Worm (Caenorhabditis elegans) whole organism, early embryonic: Measurements from ENCODE around the gene C33D9.13.

ENCODE experiments used
- B0310.2 ChIP-seq: sonication (generic microtip); optimal IDR thresholded peaks from 2 replicates; lab custom pipeline; 2016; ENCODE audit warnings: mild to moderate bottlenecking, missing genetic modification characterization, missing compliant biosample characterization
- F13C5.2 ChIP-seq: sonication (generic microtip); optimal IDR thresholded peaks from 2 replicates; lab custom pipeline; 2017; ENCODE audit warnings: mild to moderate bottlenecking, missing genetic modification characterization, inconsistent platforms, missing compliant biosample characterization
- aly-1 ChIP-seq: sonication (generic microtip); optimal IDR thresholded peaks from 2 replicates; lab custom pipeline; 2016; ENCODE audit warnings: missing genetic modification characterization, missing compliant biosample characterization
- ama-1 ChIP-seq: fragments of 150-350 bp; optimal IDR thresholded peaks from 2 replicates; lab custom pipeline; 2014
- ceh-13 ChIP-seq: fragments of 200-800 bp; sonication (Bioruptor generic); optimal IDR thresholded peaks from 2 replicates; lab custom pipeline; 2018; ENCODE audit warnings: mild to moderate bottlenecking, missing genetic modification characterization, missing compliant biosample characterization
- ceh-36 ChIP-seq: sonication (generic microtip); optimal IDR thresholded peaks from 2 replicates; lab custom pipeline; 2016; ENCODE audit warnings: missing genetic modification characterization, inconsistent platforms, missing compliant biosample characterization
- ets-7 ChIP-seq: sonication (generic microtip); optimal IDR thresholded peaks from 2 replicates; lab custom pipeline; 2016; ENCODE audit warnings: missing genotype, missing genetic modification characterization, missing compliant biosample characterization
- flt-1 ChIP-seq: fragments of 200-800 bp; sonication (Bioruptor generic); IDR thresholded peaks from 2 replicates; pipeline ENCODE4 v1.3.6; 2022; ENCODE audit warnings: missing genetic modification characterization, missing compliant biosample characterization
- hmbx-1 ChIP-seq: sonication (generic microtip); optimal IDR thresholded peaks from 2 replicates; lab custom pipeline; 2016; ENCODE audit warnings: mild to moderate bottlenecking, missing genetic modification characterization, missing compliant biosample characterization
- hmg-4 ChIP-seq: fragments of 200-800 bp; sonication (Bioruptor generic); optimal IDR thresholded peaks from 2 replicates; lab custom pipeline; 2018; ENCODE audit warnings: mild to moderate bottlenecking, missing genetic modification characterization, missing compliant biosample characterization
- hnd-1 ChIP-seq: sonication (generic microtip); optimal IDR thresholded peaks from 2 replicates; lab custom pipeline; 2016; ENCODE audit warnings: missing genetic modification characterization, missing compliant biosample characterization
- pes-1 ChIP-seq: fragments of 200-800 bp; sonication (Bioruptor generic); IDR thresholded peaks from 2 replicates; pipeline ENCODE4 v1.3.6; 2022; ENCODE audit warnings: missing genetic modification reagents, missing genetic modification characterization, missing compliant biosample characterization
- scrt-1 ChIP-seq: fragments of 200-800 bp; sonication (Bioruptor generic); IDR thresholded peaks from 2 replicates; pipeline ENCODE4 v1.3.6; 2022; ENCODE audit warnings: missing genetic modification characterization, missing compliant biosample characterization
- sea-1 ChIP-seq: fragments of 200-800 bp; sonication (Bioruptor generic); conservative IDR thresholded peaks from 2 replicates; pipeline ENCODE4 v1.3.6; 2022; ENCODE audit warnings: missing genetic modification characterization, missing compliant biosample characterization
- tbx-11 ChIP-seq: fragments of 200-800 bp; sonication (Bioruptor generic); IDR thresholded peaks from 2 replicates; pipeline ENCODE4 v1.3.6; 2022; ENCODE audit warnings: missing genetic modification characterization, missing compliant biosample characterization
- tbx-37 ChIP-seq: fragments of 200-800 bp; sonication (Bioruptor generic); conservative IDR thresholded peaks from 2 replicates; pipeline ENCODE4 v1.3.6; 2022; ENCODE audit warnings: missing genetic modification reagents, missing genetic modification characterization, missing compliant biosample characterization
- tra-4 ChIP-seq: sonication (generic microtip); optimal IDR thresholded peaks from 2 replicates; lab custom pipeline; 2017; ENCODE audit warnings: missing genetic modification characterization, missing compliant biosample characterization

Gene C33D9.13

DNA sequence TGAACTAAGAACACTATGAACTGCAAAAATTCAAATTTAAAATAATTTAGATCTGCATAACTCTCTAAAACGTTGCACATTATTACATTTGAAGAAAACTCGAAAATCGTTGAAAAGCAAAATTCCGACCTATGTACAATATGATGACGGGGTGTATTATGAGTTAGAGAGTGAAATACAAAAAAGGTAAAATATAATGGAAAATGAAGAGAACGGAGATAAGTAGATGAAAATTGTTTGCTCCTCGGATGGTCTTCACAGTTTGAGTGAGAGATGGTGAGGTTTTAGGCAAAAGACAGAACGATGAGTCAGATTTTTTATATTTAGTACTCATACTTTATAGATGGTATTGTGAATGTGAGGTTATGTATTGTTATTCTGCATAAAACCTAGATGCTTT lies 22.2 kb upstream of the C33D9.13 start:
- TF ChIP-seq ceh-36 (no peak), tbx-37 (no peak), tra-4 (tag; lab: Kevin White, UChicago) (no peak), hmg-4 (GFP tag; lab: Kevin White, UChicago) (no peak), hmbx-1 (no peak), flt-1 (GFP tag; lab: Robert Waterston, UW) (no peak), ceh-13 (GFP tag; lab: Kevin White, UChicago) (no peak), ets-7 (tag; lab: Kevin White, UChicago) (no peak), scrt-1 (GFP tag; lab: Robert Waterston, UW) (no peak), hnd-1 (tag; lab: Kevin White, UChicago) (no peak), sea-1 (no peak), F13C5.2 (tag; lab: Kevin White, UChicago) (no peak), pes-1 (GFP tag; lab: Robert Waterston, UW) (no peak), B0310.2 (tag; lab: Kevin White, UChicago) (no peak), aly-1 (tag; lab: Kevin White, UChicago) (no peak), ama-1 (lab: Kevin White, UChicago) (no peak), tbx-11 (no peak)

DNA sequence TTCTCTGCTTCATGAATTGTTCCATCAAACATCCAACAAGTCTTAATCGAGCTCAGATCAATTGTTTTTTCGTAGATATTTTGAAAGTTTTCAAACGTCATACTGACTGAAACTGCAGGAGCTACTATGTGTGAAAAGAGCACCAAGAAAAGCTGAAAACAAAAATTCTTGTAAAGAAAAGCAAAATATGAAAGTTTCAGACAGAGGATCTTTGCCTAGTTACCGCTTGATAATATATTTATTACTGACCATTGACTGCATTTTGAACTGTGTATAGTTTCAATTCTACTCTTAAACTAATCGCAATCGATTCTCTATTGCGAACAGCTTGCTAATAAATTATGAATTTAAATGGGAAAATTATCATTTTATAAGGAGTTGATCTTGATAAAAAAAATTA lies 13.2 kb upstream of the C33D9.13 start, which contains the start of gene clec-182:
TSS of gene clec-182 (minus strand) at position 101 of the 400 bp plus-strand sequence.
- TF ChIP-seq sea-1 (no peak), flt-1 (GFP tag; lab: Robert Waterston, UW) (no peak), pes-1 (GFP tag; lab: Robert Waterston, UW) (no peak), hnd-1 (tag; lab: Kevin White, UChicago) (no peak), scrt-1 (GFP tag; lab: Robert Waterston, UW) (no peak), hmg-4 (GFP tag; lab: Kevin White, UChicago) (no peak), hmbx-1 (no peak), B0310.2 (tag; lab: Kevin White, UChicago) (no peak), tra-4 (tag; lab: Kevin White, UChicago) (no peak), ceh-13 (GFP tag; lab: Kevin White, UChicago) (no peak), F13C5.2 (tag; lab: Kevin White, UChicago) (no peak), ets-7 (tag; lab: Kevin White, UChicago) (no peak), aly-1 (tag; lab: Kevin White, UChicago) (no peak), ama-1 (lab: Kevin White, UChicago) (no peak), tbx-11 (no peak), ceh-36 (no peak), tbx-37 (no peak)

DNA sequence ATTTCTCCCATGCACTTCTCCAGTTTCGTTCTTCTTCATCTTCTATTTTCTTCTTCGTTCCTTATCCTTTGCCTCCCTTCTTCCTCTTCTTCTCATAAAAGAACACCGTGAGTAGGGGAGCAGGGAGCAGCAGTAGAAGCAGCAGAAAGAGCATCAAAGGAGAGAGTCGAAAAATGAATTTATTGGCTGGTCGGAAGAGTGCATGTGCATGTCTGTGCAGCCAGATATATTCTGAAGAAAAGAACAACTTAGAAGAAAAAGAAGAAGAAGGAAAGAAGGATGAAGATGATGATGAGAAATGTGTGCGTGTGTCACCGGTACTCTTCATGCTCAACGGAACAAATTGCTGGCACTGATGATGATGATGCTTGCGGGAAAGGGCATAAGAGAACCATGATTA lies 11.2 kb upstream of the C33D9.13 start:
- TF ChIP-seq sea-1 (no peak), hnd-1 (tag; lab: Kevin White, UChicago) (no peak), ceh-36 (no peak), flt-1 (GFP tag; lab: Robert Waterston, UW) (no peak), B0310.2 (tag; lab: Kevin White, UChicago) (no peak), tbx-11 (no peak), ceh-13 (GFP tag; lab: Kevin White, UChicago) (no peak), aly-1 (tag; lab: Kevin White, UChicago) (no peak), hmbx-1 (no peak), pes-1 (GFP tag; lab: Robert Waterston, UW) (no peak), scrt-1 (GFP tag; lab: Robert Waterston, UW) (no peak)

DNA sequence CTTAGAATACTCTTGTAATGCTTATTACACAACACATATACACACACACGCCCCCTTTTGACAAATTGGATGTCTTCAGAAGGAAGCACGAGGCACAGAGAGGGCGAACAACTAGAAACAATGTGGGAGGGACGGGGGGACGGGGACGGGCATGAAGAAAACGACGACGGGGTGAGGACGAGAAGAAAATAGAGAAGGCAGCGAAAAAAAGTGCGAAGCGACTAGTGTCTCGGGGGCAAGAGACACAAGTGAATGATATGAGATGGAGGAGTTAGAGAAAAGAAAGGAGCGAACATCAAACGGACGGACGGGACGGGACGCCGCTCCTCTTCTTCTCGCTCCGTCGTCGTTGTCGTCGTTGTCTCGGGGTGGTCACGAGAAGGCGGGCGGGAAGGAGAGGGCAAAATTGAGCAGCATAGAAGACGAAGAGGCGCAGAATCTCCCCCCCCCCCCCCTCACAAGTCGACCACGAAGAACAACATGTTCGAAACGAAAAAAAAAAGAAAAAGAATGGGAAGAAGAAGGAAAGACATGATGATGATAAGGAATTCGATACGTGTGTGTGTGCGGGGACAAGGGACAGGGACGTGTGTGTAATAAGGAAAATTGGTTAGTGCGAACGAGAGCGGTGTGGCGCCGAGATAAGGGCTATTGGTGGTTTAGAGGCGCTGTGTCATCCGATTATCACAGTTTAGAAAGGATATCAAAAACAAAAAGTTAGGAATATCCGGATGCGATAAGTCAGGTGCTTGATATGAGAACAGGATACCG lies 10.0 kb upstream of the C33D9.13 start:
- TF ChIP-seq tbx-37 (no peak), aly-1 (tag; lab: Kevin White, UChicago) (no peak), flt-1 (GFP tag; lab: Robert Waterston, UW) (no peak), ets-7 (tag; lab: Kevin White, UChicago) (no peak), B0310.2 (tag; lab: Kevin White, UChicago) (no peak), pes-1 (GFP tag; lab: Robert Waterston, UW) (no peak), hmbx-1 (no peak), scrt-1 (GFP tag; lab: Robert Waterston, UW) (no peak), hmg-4 (GFP tag; lab: Kevin White, UChicago) (no peak), F13C5.2 (tag; lab: Kevin White, UChicago) (no peak), tbx-11 (no peak), tra-4 (tag; lab: Kevin White, UChicago) (no peak), hnd-1 (tag; lab: Kevin White, UChicago) (no peak), ama-1 (lab: Kevin White, UChicago) (no peak), ceh-13 (GFP tag; lab: Kevin White, UChicago) (no peak), ceh-36 (no peak), sea-1 (no peak)

DNA sequence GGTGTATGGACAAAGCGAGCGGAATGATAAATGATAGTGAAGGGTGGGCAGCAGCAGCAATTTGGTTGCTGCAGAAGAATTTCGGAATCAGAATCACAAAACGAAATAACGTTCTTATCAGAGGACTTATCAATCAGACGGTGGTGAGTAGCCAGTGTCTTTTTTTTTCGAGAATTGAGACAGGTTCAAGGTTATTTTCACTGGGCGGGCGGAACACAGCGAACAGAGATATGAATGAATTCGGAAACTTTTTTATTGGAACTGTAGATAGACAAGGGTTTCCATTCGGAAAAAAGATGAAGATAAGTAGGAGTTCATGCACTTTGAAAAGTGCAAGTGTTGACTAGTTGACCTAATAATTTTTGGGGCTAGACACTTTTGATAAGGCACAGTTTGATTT lies 8.1 kb upstream of the C33D9.13 start:
- TF ChIP-seq sea-1 = no peak
- TF ChIP-seq hmg-4 (GFP tag; lab: Kevin White, UChicago) = no peak
- no peak for TF ChIP-seq tbx-11
- TF ChIP-seq flt-1 (GFP tag; lab: Robert Waterston, UW) = no peak
- no peak for TF ChIP-seq aly-1 (tag; lab: Kevin White, UChicago)
- TF ChIP-seq ets-7 (tag; lab: Kevin White, UChicago) = no peak
- TF ChIP-seq B0310.2 (tag; lab: Kevin White, UChicago) = no peak
- no peak for TF ChIP-seq F13C5.2 (tag; lab: Kevin White, UChicago)
- no peak for TF ChIP-seq tbx-37
- no peak for TF ChIP-seq ceh-36
- TF ChIP-seq tra-4 (tag; lab: Kevin White, UChicago) = no peak
- no peak for TF ChIP-seq hmbx-1
- TF ChIP-seq ceh-13 (GFP tag; lab: Kevin White, UChicago) = no peak
- TF ChIP-seq ama-1 (lab: Kevin White, UChicago) = no peak
- no peak for TF ChIP-seq pes-1 (GFP tag; lab: Robert Waterston, UW)
- TF ChIP-seq scrt-1 (GFP tag; lab: Robert Waterston, UW) = no peak
- TF ChIP-seq hnd-1 (tag; lab: Kevin White, UChicago) = no peak

DNA sequence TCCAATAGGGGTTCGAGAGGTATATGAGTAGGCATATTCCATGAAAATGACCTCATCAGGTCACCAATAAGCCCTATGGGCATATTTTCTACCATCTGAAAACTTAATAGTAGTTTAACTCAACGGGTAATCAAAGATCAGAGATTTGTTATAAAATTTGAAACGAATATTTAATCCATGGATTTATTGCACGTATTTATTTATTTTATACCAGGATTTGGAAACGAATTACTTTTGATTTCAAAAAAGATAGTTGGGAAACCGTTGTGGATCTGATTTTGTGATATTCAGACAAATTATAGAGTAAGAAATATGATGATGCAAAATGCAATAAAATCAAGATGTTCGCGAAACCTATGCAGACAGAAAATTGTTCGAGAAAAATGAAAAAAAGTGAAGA lies 7.7 kb upstream of the C33D9.13 start, which contains the start of gene C33D9.3:
TSS of gene C33D9.3 (minus strand) at position 101 of the 400 bp plus-strand sequence.
- TF ChIP-seq F13C5.2 (tag; lab: Kevin White, UChicago) (no peak), hmbx-1 (no peak), ceh-13 (GFP tag; lab: Kevin White, UChicago) (no peak), ama-1 (lab: Kevin White, UChicago) (no peak), ets-7 (tag; lab: Kevin White, UChicago) (no peak)
